Fruit fly (Drosophila melanogaster) whole organism, embryonic: ENCODE measurements around the gene tup.

Source experiments
- ATbp ChIP-seq: fragments of 200-800 bp; sonication (Bioruptor generic); optimal IDR thresholded peaks from 2 replicates; lab custom pipeline; 2017; ENCODE audit warnings: missing biosample characterization, mild to moderate bottlenecking, missing genetic modification characterization, missing genetic modification reagents
- Antp ChIP-seq: fragments of 200-800 bp; sonication (Bioruptor generic); optimal IDR thresholded peaks from 3 replicates; lab custom pipeline; 2016; ENCODE audit warnings: missing biosample characterization, missing genetic modification characterization
- Awh ChIP-seq: fragments of 200-800 bp; sonication (Bioruptor generic); IDR thresholded peaks from 2 replicates; pipeline ENCODE4, ENCODE4 v1.3.6; 2022; ENCODE audit warnings: missing biosample characterization, missing genetic modification characterization
- BtbVII ChIP-seq: fragments of 200-800 bp; sonication (Bioruptor generic); optimal IDR thresholded peaks from 3 replicates; lab custom pipeline; 2017; ENCODE audit warnings: missing biosample characterization, mild to moderate bottlenecking, missing genetic modification characterization
- CG10654 ChIP-seq: fragments of 200-800 bp; sonication (Bioruptor generic); optimal IDR thresholded peaks from 2 replicates; lab custom pipeline; 2016; ENCODE audit warnings: missing biosample characterization, missing genetic modification characterization
- CG12219 ChIP-seq: fragments of 200-800 bp; sonication (Bioruptor generic); optimal IDR thresholded peaks from 3 replicates; lab custom pipeline; 2018; ENCODE audit warnings: missing biosample characterization, mild to moderate bottlenecking, missing genetic modification characterization
- CG12236 ChIP-seq: fragments of 200-800 bp; sonication (Bioruptor generic); optimal IDR thresholded peaks from 2 replicates; lab custom pipeline; 2016; ENCODE audit warnings: missing biosample characterization, missing genetic modification characterization
- CG15073 ChIP-seq: fragments of 200-800 bp; sonication (Bioruptor generic); optimal IDR thresholded peaks from 2 replicates; lab custom pipeline; 2016; ENCODE audit warnings: missing biosample characterization, missing genetic modification characterization
- CG15479 ChIP-seq: fragments of 200-800 bp; sonication (Bioruptor generic); optimal IDR thresholded peaks from 3 replicates; lab custom pipeline; 2019; ENCODE audit warnings: missing biosample characterization, mild to moderate bottlenecking, missing genetic modification characterization, moderate library complexity
- CG15696 ChIP-seq: fragments of 200-800 bp; sonication (Bioruptor generic); optimal IDR thresholded peaks from 2 replicates; lab custom pipeline; 2019; ENCODE audit warnings: missing biosample characterization, mild to moderate bottlenecking, missing genetic modification characterization, moderate library complexity
- CG17802 ChIP-seq: fragments of 200-800 bp; sonication (Bioruptor generic); optimal IDR thresholded peaks from 2 replicates; lab custom pipeline; 2018; ENCODE audit warnings: missing biosample characterization, mild to moderate bottlenecking, missing genetic modification characterization, moderate library complexity
- CG18764 ChIP-seq: fragments of 200-800 bp; sonication (Bioruptor generic); optimal IDR thresholded peaks from 3 replicates; lab custom pipeline; 2016; ENCODE audit warnings: missing biosample characterization, missing genetic modification characterization
- CG2678 ChIP-seq: fragments of 200-800 bp; sonication (Bioruptor generic); optimal IDR thresholded peaks from 3 replicates; lab custom pipeline; 2019; ENCODE audit warnings: missing biosample characterization, mild to moderate bottlenecking, missing genetic modification characterization, moderate library complexity
- CG32767 ChIP-seq: fragments of 200-800 bp; sonication (Bioruptor generic); IDR thresholded peaks from 2 replicates; pipeline ENCODE4 v1.3.6; 2022; ENCODE audit warnings: missing biosample characterization, missing genetic modification characterization
- CG3281 ChIP-seq: fragments of 200-800 bp; sonication (Bioruptor generic); optimal IDR thresholded peaks from 3 replicates; lab custom pipeline; 2017; ENCODE audit warnings: missing biosample characterization, mild to moderate bottlenecking, missing genetic modification characterization
- CG34224 ChIP-seq: fragments of 200-800 bp; sonication (Bioruptor generic); IDR thresholded peaks from 3 replicates; pipeline ENCODE4 v1.3.6; 2022; ENCODE audit warnings: missing biosample characterization, missing genetic modification characterization; ENCODE audit not compliant: partially characterized antibody
- CG3995 ChIP-seq: fragments of 200-800 bp; sonication (Bioruptor generic); optimal IDR thresholded peaks from 3 replicates; lab custom pipeline; 2016; ENCODE audit warnings: missing biosample characterization, missing genetic modification characterization
- CG4617 ChIP-seq: fragments of 200-800 bp; sonication (Bioruptor generic); optimal IDR thresholded peaks from 3 replicates; lab custom pipeline; 2016; ENCODE audit warnings: missing biosample characterization, missing genetic modification characterization, borderline replicate concordance
- CG6765 ChIP-seq: fragments of 200-800 bp; sonication (Bioruptor generic); optimal IDR thresholded peaks from 3 replicates; lab custom pipeline; 2017; ENCODE audit warnings: missing biosample characterization, mild to moderate bottlenecking, missing genetic modification characterization
- CG6791 ChIP-seq: fragments of 200-800 bp; sonication (Bioruptor generic); IDR thresholded peaks from 3 replicates; pipeline ENCODE4 v1.3.6; 2022; ENCODE audit warnings: missing biosample characterization, missing genetic modification characterization; ENCODE audit not compliant: partially characterized antibody
- CG9609 ChIP-seq: fragments of 200-800 bp; sonication (Bioruptor generic); optimal IDR thresholded peaks from 3 replicates; lab custom pipeline; 2016; ENCODE audit warnings: missing biosample characterization, missing genetic modification characterization
- Dek ChIP-seq: fragments of 200-800 bp; sonication (Bioruptor generic); optimal IDR thresholded peaks from 3 replicates; lab custom pipeline; 2019; ENCODE audit warnings: missing biosample characterization, mild to moderate bottlenecking, missing genetic modification characterization, moderate library complexity
- Dll ChIP-seq: fragments of 200-800 bp; sonication (Bioruptor generic); IDR thresholded peaks from 4 replicates; pipeline ENCODE4 v1.3.6; 2022; ENCODE audit warnings: missing biosample characterization, missing genetic modification characterization; ENCODE audit not compliant: partially characterized antibody
- Doc2 ChIP-seq: fragments of 200-800 bp; sonication (Bioruptor generic); IDR thresholded peaks from 2 replicates; pipeline ENCODE4 v1.3.6; 2022; ENCODE audit warnings: missing biosample characterization, missing genetic modification characterization
- E2f1 ChIP-seq: fragments of 200-800 bp; sonication (Bioruptor generic); IDR thresholded peaks from 2 replicates; pipeline ENCODE4 v1.3.6; 2022; ENCODE audit warnings: missing biosample characterization, missing genetic modification characterization
- E2f2 ChIP-seq: fragments of 200-800 bp; sonication (Bioruptor generic); IDR thresholded peaks from 2 replicates; pipeline ENCODE4 v1.3.6; 2022; ENCODE audit warnings: missing biosample characterization, missing genetic modification characterization
- Fer2 ChIP-seq: fragments of 200-800 bp; sonication (Bioruptor generic); optimal IDR thresholded peaks from 2 replicates; lab custom pipeline; 2018; ENCODE audit warnings: missing biosample characterization, mild to moderate bottlenecking, missing genetic modification characterization, moderate library complexity
- GATAe ChIP-seq: fragments of 200-800 bp; sonication (Bioruptor generic); conservative IDR thresholded peaks from 2 replicates; pipeline ENCODE4 v1.3.6; 2022; ENCODE audit warnings: missing biosample characterization, missing genetic modification characterization
- HLHmδ ChIP-seq: fragments of 200-800 bp; sonication (Bioruptor generic); optimal IDR thresholded peaks from 2 replicates; lab custom pipeline; 2018; ENCODE audit warnings: missing biosample characterization, mild to moderate bottlenecking, missing genetic modification characterization, moderate library complexity
- Hmx ChIP-seq: fragments of 200-800 bp; sonication (Bioruptor generic); optimal IDR thresholded peaks from 2 replicates; lab custom pipeline; 2016; ENCODE audit warnings: missing biosample characterization, missing genetic modification characterization
- Hsf ChIP-seq: fragments of 200-800 bp; sonication (Bioruptor generic); optimal IDR thresholded peaks from 3 replicates; lab custom pipeline; 2016; ENCODE audit warnings: missing biosample characterization, missing genetic modification characterization
- MBD-R2 ChIP-seq: fragments of 200-800 bp; sonication (Bioruptor generic); IDR thresholded peaks from 2 replicates; pipeline ENCODE4 v1.3.6; 2022; ENCODE audit warnings: missing biosample characterization, missing genetic modification characterization
- Meics ChIP-seq: fragments of 200-800 bp; sonication (Bioruptor generic); optimal IDR thresholded peaks from 2 replicates; lab custom pipeline; 2017; ENCODE audit warnings: missing biosample characterization, mild to moderate bottlenecking, missing genetic modification characterization
- Rfx ChIP-seq: fragments of 200-800 bp; sonication (Bioruptor generic); IDR thresholded peaks from 2 replicates; pipeline ENCODE4 v1.3.6; 2022; ENCODE audit warnings: missing biosample characterization, missing genetic modification characterization
- Tbp ChIP-seq: fragments of >200 bp; optimal IDR thresholded peaks from 2 replicates; lab custom pipeline; 2018; ENCODE audit warnings: missing biosample characterization, missing genetic modification characterization
- Xbp1 ChIP-seq: fragments of 200-800 bp; sonication (Bioruptor generic); optimal IDR thresholded peaks from 3 replicates; lab custom pipeline; 2016; ENCODE audit warnings: missing biosample characterization, mild to moderate bottlenecking, missing genetic modification characterization
- crp ChIP-seq, 2 experiments: fragments of 200-800 bp; sonication (Bioruptor generic); optimal IDR thresholded peaks; 2 replicates in 1 of 2; 3 replicates in 1 of 2; lab custom pipeline; 2017; ENCODE audit warnings: missing biosample characterization in 2 of 2, missing genetic modification characterization in 2 of 2, mild to moderate bottlenecking in 1 of 2, moderate library complexity in 1 of 2
- en ChIP-seq: fragments of 200-800 bp; sonication (Bioruptor generic); optimal IDR thresholded peaks from 2 replicates; lab custom pipeline; 2016; ENCODE audit warnings: missing biosample characterization, missing genetic modification characterization
- eve ChIP-seq, 2 experiments: fragments of >200 bp; optimal IDR thresholded peaks; 2 replicates each; lab custom pipeline; 2017; ENCODE audit warnings: missing biosample characterization in 2 of 2, missing genetic modification characterization in 2 of 2
- gem ChIP-seq: fragments of 200-800 bp; sonication (Bioruptor generic); optimal IDR thresholded peaks from 2 replicates; lab custom pipeline; 2019; ENCODE audit warnings: missing biosample characterization, mild to moderate bottlenecking, missing genetic modification characterization, moderate library complexity
- h ChIP-seq: fragments of >200 bp; optimal IDR thresholded peaks from 2 replicates; lab custom pipeline; 2017
- ind ChIP-seq: fragments of 200-800 bp; sonication (Bioruptor generic); optimal IDR thresholded peaks from 3 replicates; lab custom pipeline; 2016; ENCODE audit warnings: missing biosample characterization, missing genetic modification characterization
- pfk ChIP-seq: fragments of 200-800 bp; sonication (Bioruptor generic); optimal IDR thresholded peaks from 2 replicates; lab custom pipeline; 2018; ENCODE audit warnings: missing biosample characterization, mild to moderate bottlenecking, missing genetic modification characterization, moderate library complexity
- pita ChIP-seq: fragments of 200-800 bp; sonication (Bioruptor generic); optimal IDR thresholded peaks from 2 replicates; lab custom pipeline; 2017; ENCODE audit warnings: missing biosample characterization, mild to moderate bottlenecking, missing genetic modification characterization
- sima ChIP-seq: fragments of 200-800 bp; sonication (Bioruptor generic); optimal IDR thresholded peaks from 2 replicates; lab custom pipeline; 2016; ENCODE audit warnings: missing biosample characterization, missing genetic modification characterization
- slou ChIP-seq: fragments of 200-800 bp; sonication (Bioruptor generic); optimal IDR thresholded peaks from 3 replicates; lab custom pipeline; 2016; ENCODE audit warnings: missing biosample characterization, missing genetic modification characterization
- unpg ChIP-seq: fragments of 200-800 bp; sonication (Bioruptor generic); optimal IDR thresholded peaks from 3 replicates; lab custom pipeline; 2018; ENCODE audit warnings: missing biosample characterization, mild to moderate bottlenecking, missing genetic modification characterization, moderate library complexity
- usp ChIP-seq: fragments of >200 bp; optimal IDR thresholded peaks from 2 replicates; lab custom pipeline; 2017; ENCODE audit warnings: missing biosample characterization, missing genetic modification characterization
- vnd ChIP-seq: fragments of 200-800 bp; sonication (Bioruptor generic); IDR thresholded peaks from 3 replicates; pipeline ENCODE4 v1.3.6; 2022; ENCODE audit warnings: missing biosample characterization, missing genetic modification characterization; ENCODE audit not compliant: partially characterized antibody
- vvl ChIP-seq: fragments of 200-800 bp; sonication (Bioruptor generic); IDR thresholded peaks from 2 replicates; pipeline ENCODE4 v1.3.6; 2022; ENCODE audit warnings: missing biosample characterization, missing genetic modification characterization
- zen ChIP-seq: fragments of 200-800 bp; sonication (Bioruptor generic); optimal IDR thresholded peaks from 3 replicates; lab custom pipeline; 2018; ENCODE audit warnings: missing biosample characterization, mild to moderate bottlenecking, missing genetic modification characterization, moderate library complexity
- zfh2 ChIP-seq: fragments of 200-800 bp; sonication (Bioruptor generic); optimal IDR thresholded peaks from 2 replicates; lab custom pipeline; 2016; ENCODE audit warnings: missing biosample characterization, missing genetic modification characterization

Gene tup

dm6 chr2L:18899254-18899653 lies 18.2 kb upstream of the tup start (continued):
- peak; percentile 55 for TF ChIP-seq CG9609 (GFP tag; lab: Kevin White, UChicago)
- TF ChIP-seq vnd = no peak
- peak; percentile 63 for TF ChIP-seq CG12219
- TF ChIP-seq slou (GFP tag; lab: Kevin White, UChicago) = peak; percentile 43
- no peak for TF ChIP-seq CG32767 (GFP tag; lab: Robert Waterston, UW)
- TF ChIP-seq CG15073 (GFP tag; lab: Kevin White, UChicago) = no peak
- no peak for TF ChIP-seq Doc2 (GFP tag; lab: Robert Waterston, UW)
- TF ChIP-seq CG34224 (GFP tag; lab: Robert Waterston, UW) = no peak
- no peak for TF ChIP-seq GATAe (GFP tag; lab: Robert Waterston, UW)
- TF ChIP-seq usp = no peak
- TF ChIP-seq Dll (GFP tag; lab: Robert Waterston, UW) = no peak
- peak; percentile 86 for TF ChIP-seq gem
- TF ChIP-seq ind = peak; percentile 54
- peak; percentile 81 for TF ChIP-seq unpg (GFP tag; lab: Kevin White, UChicago)
- no peak for TF ChIP-seq zfh2
- no peak for TF ChIP-seq Hmx (GFP tag; lab: Kevin White, UChicago)
- no peak for TF ChIP-seq pfk
- TF ChIP-seq en (GFP tag; lab: Kevin White, UChicago) = peak; percentile 32
- no peak for TF ChIP-seq CG3995 (GFP tag; lab: Kevin White, UChicago)
- peak; percentile 68 for TF ChIP-seq CG10654 (GFP tag; lab: Kevin White, UChicago)
- TF ChIP-seq MBD-R2 (GFP tag; lab: Robert Waterston, UW) = no peak
- peak; percentile 60 for TF ChIP-seq CG18764 (GFP tag; lab: Kevin White, UChicago)
- no peak for TF ChIP-seq Awh
- TF ChIP-seq sima (GFP tag; lab: Kevin White, UChicago) = no peak
- TF ChIP-seq Dek (tag; lab: Kevin White, UChicago) = no peak
- TF ChIP-seq CG2678 (tag; lab: Kevin White, UChicago) = peak; percentile 73
- peak in 1 of 2 experiments; percentile 65 for TF ChIP-seq eve (GFP tag; optimal IDR thresholded peaks at IDR 0.05; lab: Kevin White, UChicago)
- no peak for TF ChIP-seq h (lab: Kevin White, UChicago)
- peak; percentile 53 for TF ChIP-seq CG15696 (tag; lab: Kevin White, UChicago)
- no peak for TF ChIP-seq CG15479 (GFP tag; lab: Kevin White, UChicago)
- TF ChIP-seq Meics = no peak
- TF ChIP-seq pita (GFP tag; lab: Kevin White, UChicago) = no peak
- no peak for TF ChIP-seq HLHmδ (GFP tag; lab: Kevin White, UChicago)
- no peak for TF ChIP-seq Rfx (GFP tag; lab: Robert Waterston, UW)
- no peak for TF ChIP-seq CG6791
- TF ChIP-seq crp (GFP tag; optimal IDR thresholded peaks at IDR 0.05; lab: Kevin White, UChicago) = no peak
- TF ChIP-seq Tbp (GFP tag; lab: Kevin White, UChicago) = no peak
- peak; percentile 84 for TF ChIP-seq vvl (GFP tag; lab: Robert Waterston, UW)
- TF ChIP-seq zen (tag; lab: Kevin White, UChicago) = peak; percentile 72
- peak; percentile 16 for TF ChIP-seq CG12236 (GFP tag; lab: Kevin White, UChicago)
- TF ChIP-seq Hsf = peak; percentile 73
- TF ChIP-seq Antp = peak; percentile 51
- no peak for TF ChIP-seq CG6765 (GFP tag; lab: Kevin White, UChicago)
- peak; percentile 71 for TF ChIP-seq Xbp1 (GFP tag; lab: Kevin White, UChicago)
- peak; percentile 55 for TF ChIP-seq CG17802 (tag; lab: Kevin White, UChicago)
- no peak for TF ChIP-seq CG3281 (GFP tag; lab: Kevin White, UChicago)
- TF ChIP-seq E2f1 = peak; percentile 53
- peak; percentile 73 for TF ChIP-seq ATbp (GFP tag; lab: Kevin White, UChicago)
- TF ChIP-seq E2f2 (GFP tag; lab: Robert Waterston, UW) = peak; percentile 15; the same call in 1 of the 2 replicates
- no peak for TF ChIP-seq BtbVII
- no peak for TF ChIP-seq Fer2 (tag; lab: Kevin White, UChicago)
- no peak for TF ChIP-seq CG4617 (GFP tag; lab: Kevin White, UChicago)
